Worm (Caenorhabditis elegans) whole organism, young adult: Measurements from ENCODE around the gene syg-1.
A peak's percentile ranks its signal among the peaks of the same experiment; 100 is the strongest.

Experiments used
- B0035.1 ChIP-seq: sonication (generic microtip); optimal IDR thresholded peaks from 2 replicates; lab custom pipeline; 2016; ENCODE audit warnings: missing genetic modification characterization, mild to moderate bottlenecking, missing compliant biosample characterization, missing genotype, missing genetic modification reagents
- B0261.1 ChIP-seq: sonication (generic microtip); optimal IDR thresholded peaks from 2 replicates; lab custom pipeline; 2016; ENCODE audit warnings: mild to moderate bottlenecking, missing genetic modification characterization, moderate library complexity, missing compliant biosample characterization
- B0336.3 ChIP-seq: fragments of 200-800 bp; sonication (Bioruptor generic); IDR thresholded peaks from 2 replicates; pipeline ENCODE4 v1.3.6; 2022; ENCODE audit warnings: missing genetic modification characterization, missing compliant biosample characterization
- D2030.7 ChIP-seq: fragments of 200-800 bp; sonication (Bioruptor generic); IDR thresholded peaks from 2 replicates; pipeline ENCODE4 v1.3.6; 2022; ENCODE audit warnings: missing genetic modification reagents, missing genetic modification characterization, missing compliant biosample characterization
- F22D6.2 ChIP-seq: sonication (generic microtip); optimal IDR thresholded peaks from 2 replicates; lab custom pipeline; 2016; ENCODE audit warnings: mild to moderate bottlenecking, missing genetic modification characterization, missing compliant biosample characterization
- K12H6.12 ChIP-seq: fragments of 200-800 bp; sonication (Bioruptor generic); optimal IDR thresholded peaks from 2 replicates; lab custom pipeline; 2018; ENCODE audit warnings: mild to moderate bottlenecking, missing genetic modification characterization, missing compliant biosample characterization
- atf-7 ChIP-seq: sonication (generic microtip); optimal IDR thresholded peaks from 2 replicates; lab custom pipeline; 2017; ENCODE audit warnings: mild to moderate bottlenecking, missing genetic modification characterization, missing compliant biosample characterization
- attf-3 ChIP-seq: fragments of 200-800 bp; sonication (Bioruptor generic); conservative IDR thresholded peaks from 2 replicates; pipeline ENCODE4 v1.3.6; 2022; ENCODE audit warnings: missing genetic modification reagents, missing genetic modification characterization, missing compliant biosample characterization
- bed-1 ChIP-seq: fragments of 200-800 bp; sonication (Bioruptor generic); IDR thresholded peaks from 2 replicates; pipeline ENCODE4 v1.3.6; 2022; ENCODE audit warnings: missing genetic modification reagents, missing genetic modification characterization, missing compliant biosample characterization
- bed-2 ChIP-seq: fragments of 200-800 bp; sonication (Bioruptor generic); IDR thresholded peaks from 2 replicates; pipeline ENCODE4 v1.3.6; 2022; ENCODE audit warnings: missing genetic modification reagents, missing genetic modification characterization, missing compliant biosample characterization
- cebp-1 ChIP-seq, 2 experiments: fragments of 200-800 bp in 1 of 2; sonication (Bioruptor generic) in 1 of 2; sonication (generic microtip) in 1 of 2; IDR thresholded peaks in 1 of 2; optimal IDR thresholded peaks in 1 of 2; 2 replicates each; pipeline versions ENCODE4 v1.3.6 to Lab custom; 2017 to 2022; ENCODE audit warnings: missing compliant biosample characterization in 2 of 2, missing genetic modification characterization in 2 of 2, mild to moderate bottlenecking in 1 of 2, missing genetic modification reagents in 1 of 2, moderate library complexity in 1 of 2
- ceh-100 ChIP-seq: fragments of 200-800 bp; sonication (Bioruptor generic); IDR thresholded peaks from 2 replicates; pipeline ENCODE4 v1.3.6; 2022; ENCODE audit warnings: missing genetic modification reagents, missing genetic modification characterization, missing compliant biosample characterization
- ceh-79 ChIP-seq: sonication (generic microtip); optimal IDR thresholded peaks from 2 replicates; lab custom pipeline; 2017; ENCODE audit warnings: mild to moderate bottlenecking, missing genetic modification characterization, missing compliant biosample characterization
- die-1 ChIP-seq: sonication (generic microtip); optimal IDR thresholded peaks from 2 replicates; lab custom pipeline; 2016; ENCODE audit warnings: missing genotype, mild to moderate bottlenecking, missing genetic modification characterization, missing compliant biosample characterization
- dox-1 ChIP-seq: fragments of 200-800 bp; sonication (Bioruptor generic); IDR thresholded peaks from 2 replicates; pipeline ENCODE4 v1.3.6; 2022; ENCODE audit warnings: missing genetic modification reagents, missing genetic modification characterization, missing compliant biosample characterization
- egl-18 ChIP-seq: fragments of 200-800 bp; sonication (Bioruptor generic); IDR thresholded peaks from 2 replicates; pipeline ENCODE4 v1.3.6; 2022; ENCODE audit warnings: missing genetic modification reagents, missing genetic modification characterization, missing compliant biosample characterization
- egrh-3 ChIP-seq: fragments of 200-800 bp; sonication (Bioruptor generic); IDR thresholded peaks from 2 replicates; pipeline ENCODE4 v1.3.6; 2022; ENCODE audit warnings: missing genetic modification reagents, missing genetic modification characterization, missing compliant biosample characterization
- ekl-4 ChIP-seq: fragments of 200-800 bp; sonication (Bioruptor generic); IDR thresholded peaks from 2 replicates; pipeline ENCODE4 v1.3.6; 2022; ENCODE audit warnings: missing genetic modification reagents, missing genetic modification characterization, missing compliant biosample characterization
- ets-4 ChIP-seq: fragments of 200-800 bp; sonication (Bioruptor generic); optimal IDR thresholded peaks from 2 replicates; lab custom pipeline; 2018; ENCODE audit warnings: mild to moderate bottlenecking, missing genetic modification characterization, missing compliant biosample characterization
- fkh-3 ChIP-seq: sonication (generic microtip); optimal IDR thresholded peaks from 2 replicates; lab custom pipeline; 2016; ENCODE audit warnings: mild to moderate bottlenecking, missing genetic modification characterization, missing compliant biosample characterization
- him-1 ChIP-seq: sonication (generic microtip); optimal IDR thresholded peaks from 2 replicates; lab custom pipeline; 2016; ENCODE audit warnings: missing genotype, missing genetic modification reagents, missing genetic modification characterization, missing compliant biosample characterization
- hlh-12 ChIP-seq: sonication (generic microtip); optimal IDR thresholded peaks from 2 replicates; lab custom pipeline; 2016; ENCODE audit warnings: missing genetic modification characterization, missing compliant biosample characterization
- hmg-1.2 ChIP-seq: fragments of 200-800 bp; sonication (Bioruptor generic); IDR thresholded peaks from 2 replicates; pipeline ENCODE4 v1.3.6; 2022; ENCODE audit warnings: missing genetic modification reagents, missing genetic modification characterization, missing compliant biosample characterization
- lag-1 ChIP-seq: fragments of 200-800 bp; sonication (Bioruptor generic); IDR thresholded peaks from 2 replicates; pipeline ENCODE4 v1.3.6; 2022; ENCODE audit warnings: missing genetic modification reagents, missing genetic modification characterization, missing compliant biosample characterization
- let-526 ChIP-seq: fragments of 200-800 bp; sonication (Bioruptor generic); IDR thresholded peaks from 2 replicates; pipeline ENCODE4 v1.3.6; 2022; ENCODE audit warnings: missing genetic modification reagents, missing genetic modification characterization, missing compliant biosample characterization
- lin-54 ChIP-seq: fragments of 200-800 bp; sonication (Bioruptor generic); optimal IDR thresholded peaks from 2 replicates; lab custom pipeline; 2018; ENCODE audit warnings: mild to moderate bottlenecking, missing genetic modification characterization, missing compliant biosample characterization
- lir-1 ChIP-seq: fragments of 200-800 bp; sonication (Bioruptor generic); conservative IDR thresholded peaks from 2 replicates; pipeline ENCODE4 v1.3.6; 2022; ENCODE audit warnings: missing genetic modification reagents, missing genetic modification characterization, missing compliant biosample characterization
- madf-6 ChIP-seq: fragments of 200-800 bp; sonication (Bioruptor generic); IDR thresholded peaks from 2 replicates; pipeline ENCODE4 v1.3.6; 2022; ENCODE audit warnings: missing genetic modification reagents, missing genetic modification characterization, missing compliant biosample characterization
- mxl-1 ChIP-seq: sonication (generic microtip); optimal IDR thresholded peaks from 2 replicates; lab custom pipeline; 2016; ENCODE audit warnings: missing genetic modification characterization, missing compliant biosample characterization
- nfyb-1 ChIP-seq: fragments of 200-800 bp; sonication (Bioruptor generic); IDR thresholded peaks from 2 replicates; pipeline ENCODE4 v1.3.6; 2022; ENCODE audit warnings: missing genetic modification reagents, missing genetic modification characterization, missing compliant biosample characterization
- nhr-27 ChIP-seq: fragments of 200-800 bp; sonication (Bioruptor generic); optimal IDR thresholded peaks from 2 replicates; lab custom pipeline; 2018; ENCODE audit warnings: mild to moderate bottlenecking, missing genetic modification characterization, moderate library complexity, missing compliant biosample characterization
- nhr-80 ChIP-seq: sonication (generic microtip); optimal IDR thresholded peaks from 2 replicates; lab custom pipeline; 2016; ENCODE audit warnings: missing genetic modification characterization, missing compliant biosample characterization
- pha-4 ChIP-seq: fragments of 150-350 bp; sonication (generic microtip); optimal IDR thresholded peaks from 2 replicates; lab custom pipeline; 2014; ENCODE audit warnings: missing biosample characterization, missing genetic modification reagents, missing genetic modification characterization
- rcor-1 ChIP-seq: fragments of 200-800 bp; sonication (Bioruptor generic); IDR thresholded peaks from 2 replicates; pipeline ENCODE4 v1.3.6; 2022; ENCODE audit warnings: missing genetic modification reagents, missing genetic modification characterization, missing compliant biosample characterization
- rec-8 ChIP-seq, 2 experiments: sonication (generic microtip); optimal IDR thresholded peaks; 2 replicates each; lab custom pipeline; 2016; ENCODE audit warnings: mild to moderate bottlenecking in 2 of 2, missing genetic modification characterization in 2 of 2, missing genetic modification reagents in 2 of 2, missing genotype in 2 of 2, missing biosample characterization in 1 of 2, missing compliant biosample characterization in 1 of 2, moderate library complexity in 1 of 2
- repo-1 ChIP-seq: sonication (generic microtip); optimal IDR thresholded peaks from 2 replicates; lab custom pipeline; 2017; ENCODE audit warnings: mild to moderate bottlenecking, missing genetic modification characterization, missing compliant biosample characterization
- rpc-1 ChIP-seq, 2 experiments: fragments of 150-350 bp in 1 of 2; sonication (generic microtip) in 1 of 2; optimal IDR thresholded peaks; 2 replicates each; lab custom pipeline; 2014 to 2018; ENCODE audit warnings: missing biosample characterization in 1 of 2, missing genetic modification characterization in 1 of 2, missing genetic modification reagents in 1 of 2, missing genotype in 1 of 2
- snpc-1.1 ChIP-seq: sonication (generic microtip); optimal IDR thresholded peaks from 2 replicates; lab custom pipeline; 2017; ENCODE audit warnings: missing genetic modification characterization, mild to moderate bottlenecking, missing compliant biosample characterization, antibody characterized with exemption, moderate library complexity, missing genotype, missing genetic modification reagents; ENCODE audit not compliant: insufficient read depth
- somi-1 ChIP-seq: fragments of 200-800 bp; sonication (Bioruptor generic); optimal IDR thresholded peaks from 2 replicates; lab custom pipeline; 2018; ENCODE audit warnings: mild to moderate bottlenecking, missing genetic modification characterization, missing compliant biosample characterization
- tbp1 ChIP-seq: fragments of 200-800 bp; sonication (Bioruptor generic); optimal IDR thresholded peaks from 2 replicates; lab custom pipeline; 2018; ENCODE audit warnings: mild to moderate bottlenecking, missing genetic modification characterization, missing compliant biosample characterization
- unc-62 ChIP-seq: fragments of 150-350 bp; optimal IDR thresholded peaks from 2 replicates; lab custom pipeline; 2014; ENCODE audit warnings: missing biosample characterization, missing genetic modification reagents, missing genetic modification characterization
- zfh-2 ChIP-seq: fragments of 200-800 bp; sonication (Bioruptor generic); conservative IDR thresholded peaks from 2 replicates; pipeline ENCODE4 v1.3.6; 2022; ENCODE audit warnings: missing genetic modification reagents, missing genetic modification characterization, missing compliant biosample characterization
- ztf-22 ChIP-seq: fragments of 200-800 bp; sonication (Bioruptor generic); optimal IDR thresholded peaks from 2 replicates; lab custom pipeline; 2018; ENCODE audit warnings: mild to moderate bottlenecking, missing genetic modification characterization, moderate library complexity, missing compliant biosample characterization

Gene syg-1

DNA sequence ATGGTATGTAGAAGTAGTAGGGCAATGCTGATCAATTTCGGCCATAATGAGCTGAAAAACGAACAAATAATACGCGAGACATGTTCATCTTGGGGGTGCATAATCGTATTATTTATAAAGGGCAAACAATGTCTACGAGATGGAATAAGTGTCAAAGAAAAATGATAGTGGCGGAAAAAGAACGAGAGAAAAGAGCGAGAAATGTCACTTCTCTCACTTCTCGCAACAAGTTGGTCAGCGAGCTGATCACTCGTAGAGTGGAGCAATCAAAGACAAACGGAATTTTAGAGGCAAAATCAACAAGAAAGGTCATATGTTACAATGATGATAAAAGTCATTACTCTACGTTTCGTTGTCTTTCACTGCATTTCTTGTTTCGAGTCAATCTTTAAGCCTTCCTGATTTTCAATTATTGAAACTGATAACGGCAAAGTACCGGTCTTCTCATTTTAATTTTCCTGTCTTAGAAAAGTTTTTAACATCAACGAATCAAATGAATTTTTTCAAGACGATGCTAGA, 25.9 kb upstream of the syg-1 start, which contains the start of gene F52H2.3:
Gene F52H2.3, minus strand, starts transcription at position 51 of the 519 bp plus-strand sequence.
- TF ChIP-seq nhr-27 (tag; lab: Kevin White, UChicago) (no peak), hmg-1.2 (GFP tag; lab: Robert Waterston, UW) (no peak), atf-7 (peak; percentile 17), ceh-100 (GFP tag; lab: Robert Waterston, UW) (no peak), cebp-1 (GFP tag; IDR thresholded peaks at IDR 0.05; lab: Robert Waterston, UW) (no peak), cebp-1 (tag; optimal IDR thresholded peaks at IDR 0.05; lab: Kevin White, UChicago) (peak; percentile 16), nhr-80 (tag; lab: Kevin White, UChicago) (peak; percentile 87), nfyb-1 (GFP tag; lab: Robert Waterston, UW) (0 out of 2 replicates have a peak, but pooled peaks have one; percentile 46), B0261.1 (no peak)

DNA sequence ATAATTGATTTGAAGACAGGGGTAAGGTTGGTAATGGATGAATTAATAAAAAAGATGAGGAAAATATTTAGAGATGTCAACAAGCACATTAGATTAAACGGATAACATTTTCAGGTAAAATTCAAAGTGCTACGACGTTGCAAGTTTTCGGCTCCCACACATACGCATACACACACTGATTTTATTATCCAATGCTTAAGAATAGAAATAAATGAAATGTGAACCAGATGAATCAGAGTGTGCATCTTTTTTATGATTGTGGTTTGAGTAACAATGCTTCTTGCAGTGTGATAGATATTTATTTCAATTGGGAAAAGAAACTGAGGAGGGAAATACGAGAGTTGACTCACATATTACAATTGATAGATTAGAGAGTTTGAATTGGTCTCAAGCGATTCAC, 23.6 kb upstream of the syg-1 start:
- TF ChIP-seq hmg-1.2 (GFP tag; lab: Robert Waterston, UW): no peak
- no peak for TF ChIP-seq hlh-12 (tag; lab: Kevin White, UChicago)
- TF ChIP-seq somi-1 (GFP tag; lab: Kevin White, UChicago): no peak
- TF ChIP-seq D2030.7 (GFP tag; lab: Robert Waterston, UW): no peak
- TF ChIP-seq unc-62: no peak
- no peak for TF ChIP-seq F22D6.2
- TF ChIP-seq snpc-1.1 (tag; lab: Kevin White, UChicago): no peak
- no peak for TF ChIP-seq fkh-3 (tag; lab: Kevin White, UChicago)
- no peak for TF ChIP-seq bed-2 (GFP tag; lab: Robert Waterston, UW)
- TF ChIP-seq B0035.1 (tag; lab: Kevin White, UChicago): no peak
- TF ChIP-seq ceh-79 (tag; lab: Kevin White, UChicago): no peak
- TF ChIP-seq die-1 (tag; lab: Kevin White, UChicago): no peak
- no peak for TF ChIP-seq attf-3 (GFP tag; lab: Robert Waterston, UW)

DNA sequence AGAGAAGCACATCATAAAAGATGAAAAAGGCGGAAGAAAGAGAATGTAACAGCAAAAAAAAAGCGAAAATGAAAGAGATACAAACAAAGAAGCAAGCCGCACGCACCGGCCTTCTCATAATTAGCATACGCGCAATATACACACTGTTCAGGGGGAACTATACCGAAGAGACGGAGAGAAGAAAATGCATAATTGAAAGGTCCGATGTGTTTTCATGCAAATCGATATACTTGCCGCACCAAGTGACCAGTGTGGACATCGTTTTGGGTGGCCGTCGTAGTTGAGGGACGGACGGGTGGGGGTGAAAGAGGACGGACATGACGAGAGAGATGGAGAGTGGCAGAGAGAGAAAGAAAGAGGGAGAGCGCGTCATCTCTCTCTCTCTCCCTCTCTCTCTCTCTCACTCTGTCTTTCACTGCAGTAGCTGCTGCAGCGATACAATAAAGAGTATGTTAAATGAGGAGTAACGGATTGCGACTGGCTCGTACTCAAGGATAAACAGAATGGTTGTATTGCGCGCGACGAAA, 21.2 kb upstream of the syg-1 start:
- TF ChIP-seq rpc-1 (optimal IDR thresholded peaks at IDR 0.05; lab: Kevin White, UChicago): no peak
- TF ChIP-seq rpc-1 (tag; optimal IDR thresholded peaks at IDR 0.05; lab: Kevin White, UChicago): no peak
- TF ChIP-seq egrh-3 (GFP tag; lab: Robert Waterston, UW): peak; percentile 71
- TF ChIP-seq die-1 (tag; lab: Kevin White, UChicago): peak; percentile 31
- no peak for TF ChIP-seq ekl-4 (GFP tag; lab: Robert Waterston, UW)
- peak; percentile 95 for TF ChIP-seq zfh-2 (GFP tag; lab: Robert Waterston, UW)
- TF ChIP-seq lag-1 (GFP tag; lab: Robert Waterston, UW): no peak
- no peak for TF ChIP-seq tbp1
- peak; percentile 83 for TF ChIP-seq K12H6.12
- no peak for TF ChIP-seq bed-1 (GFP tag; lab: Robert Waterston, UW)
- TF ChIP-seq dox-1 (GFP tag; lab: Robert Waterston, UW): 0 out of 2 replicates have a peak, but pooled peaks have one; percentile 67
- TF ChIP-seq rcor-1 (GFP tag; lab: Robert Waterston, UW): no peak
- no peak for TF ChIP-seq pha-4 (tag; lab: Kevin White, UChicago)
- TF ChIP-seq nhr-27 (tag; lab: Kevin White, UChicago): no peak
- TF ChIP-seq ceh-79 (tag; lab: Kevin White, UChicago): no peak
- no peak for TF ChIP-seq ets-4 (GFP tag; lab: Kevin White, UChicago)
- TF ChIP-seq repo-1: no peak
- 0 out of 2 replicates have a peak, but pooled peaks have one; percentile 26 for TF ChIP-seq egl-18 (GFP tag; lab: Robert Waterston, UW)
- TF ChIP-seq lir-1 (GFP tag; lab: Robert Waterston, UW): no peak
- peak; percentile 53; the same call in 1 of the 2 replicates for TF ChIP-seq hmg-1.2 (GFP tag; lab: Robert Waterston, UW)
- TF ChIP-seq madf-6: no peak
- no peak for TF ChIP-seq rec-8 (tag; optimal IDR thresholded peaks at IDR 0.05; lab: Kevin White, UChicago)
- 0 out of 2 replicates have a peak, but pooled peaks have one; percentile 5 for TF ChIP-seq let-526 (GFP tag; lab: Robert Waterston, UW)
- no peak for TF ChIP-seq ztf-22 (GFP tag; lab: Kevin White, UChicago)
- TF ChIP-seq B0261.1: no peak
- TF ChIP-seq lin-54 (GFP tag; lab: Kevin White, UChicago): no peak
- TF ChIP-seq him-1 (tag; lab: Kevin White, UChicago): no peak
- TF ChIP-seq mxl-1 (tag; lab: Kevin White, UChicago): no peak
- TF ChIP-seq B0336.3 (GFP tag; lab: Robert Waterston, UW): 0 out of 2 replicates have a peak, but pooled peaks have one; percentile 19
